Fruit fly (Drosophila melanogaster) whole organism, embryonic: Measurements from ENCODE around the gene CG42671.

Source experiments
- ATbp ChIP-seq: fragments of 200-800 bp; sonication (Bioruptor generic); optimal IDR thresholded peaks from 2 replicates; lab custom pipeline; 2017; ENCODE audit warnings: missing biosample characterization, mild to moderate bottlenecking, missing genetic modification characterization, missing genetic modification reagents
- Ada2b ChIP-seq: fragments of 200-800 bp; sonication (Bioruptor generic); IDR thresholded peaks from 2 replicates; pipeline ENCODE4 v1.3.6; 2022; ENCODE audit warnings: missing biosample characterization, missing genetic modification characterization
- CG10274 ChIP-seq: fragments of 200-800 bp; sonication (Bioruptor generic); optimal IDR thresholded peaks from 3 replicates; lab custom pipeline; 2017; ENCODE audit warnings: missing biosample characterization, mild to moderate bottlenecking, missing genetic modification characterization
- CG10431 ChIP-seq: fragments of 200-800 bp; sonication (Bioruptor generic); optimal IDR thresholded peaks from 3 replicates; lab custom pipeline; 2018; ENCODE audit warnings: missing biosample characterization, mild to moderate bottlenecking, missing genetic modification characterization
- CG11093 ChIP-seq: fragments of 200-800 bp; sonication (Bioruptor generic); IDR thresholded peaks from 3 replicates; pipeline ENCODE4 v1.3.6; 2022; ENCODE audit warnings: missing biosample characterization, missing genetic modification characterization
- CG11398 ChIP-seq: fragments of 200-800 bp; sonication (Bioruptor generic); optimal IDR thresholded peaks from 2 replicates; lab custom pipeline; 2016; ENCODE audit warnings: missing biosample characterization, missing genetic modification characterization
- CG11560 ChIP-seq: fragments of 200-800 bp; sonication (Bioruptor generic); IDR thresholded peaks from 3 replicates; pipeline ENCODE4 v1.3.6; 2022; ENCODE audit warnings: missing biosample characterization, missing genetic modification characterization
- CG12104 ChIP-seq: fragments of 200-800 bp; sonication (Bioruptor generic); optimal IDR thresholded peaks from 3 replicates; lab custom pipeline; 2016; ENCODE audit warnings: missing biosample characterization, missing genetic modification characterization
- CG12942 ChIP-seq: fragments of 200-800 bp; sonication (Bioruptor generic); optimal IDR thresholded peaks from 3 replicates; lab custom pipeline; 2016; ENCODE audit warnings: missing biosample characterization, missing genetic modification characterization
- CG13424 ChIP-seq: fragments of 200-800 bp; sonication (Bioruptor generic); optimal IDR thresholded peaks from 2 replicates; lab custom pipeline; 2019; ENCODE audit warnings: missing biosample characterization, mild to moderate bottlenecking, missing genetic modification characterization, moderate library complexity
- CG16863 ChIP-seq: fragments of 200-800 bp; sonication (Bioruptor generic); optimal IDR thresholded peaks from 3 replicates; lab custom pipeline; 2016; ENCODE audit warnings: missing biosample characterization, missing genetic modification characterization
- CG18011 ChIP-seq: fragments of 200-800 bp; sonication (Bioruptor generic); optimal IDR thresholded peaks from 2 replicates; lab custom pipeline; 2017; ENCODE audit warnings: missing biosample characterization, missing genetic modification characterization, mild to moderate bottlenecking, moderate library complexity, missing genotype
- CG30403 ChIP-seq: fragments of 200-800 bp; sonication (Bioruptor generic); optimal IDR thresholded peaks from 3 replicates; lab custom pipeline; 2016; ENCODE audit warnings: missing biosample characterization, missing genetic modification characterization
- CG3847 ChIP-seq: fragments of 200-800 bp; sonication (Bioruptor generic); IDR thresholded peaks from 2 replicates; pipeline ENCODE4 v1.3.6; 2022; ENCODE audit warnings: missing biosample characterization, missing genetic modification characterization
- CG42726 ChIP-seq: fragments of 200-800 bp; sonication (Bioruptor generic); IDR thresholded peaks from 2 replicates; pipeline ENCODE4 v1.3.6; 2022; ENCODE audit warnings: missing biosample characterization, missing genetic modification characterization; ENCODE audit not compliant: partially characterized antibody
- CG4820 ChIP-seq: fragments of 200-800 bp; sonication (Bioruptor generic); optimal IDR thresholded peaks from 3 replicates; lab custom pipeline; 2016; ENCODE audit warnings: missing biosample characterization, missing genetic modification characterization
- CG6254 ChIP-seq: fragments of 200-800 bp; sonication (Bioruptor generic); optimal IDR thresholded peaks from 3 replicates; lab custom pipeline; 2017; ENCODE audit warnings: mild to moderate bottlenecking, missing biosample characterization, missing genetic modification reagents, missing genetic modification characterization
- CG6654 ChIP-seq: fragments of 200-800 bp; sonication (Bioruptor generic); optimal IDR thresholded peaks from 2 replicates; lab custom pipeline; 2017; ENCODE audit warnings: missing biosample characterization, mild to moderate bottlenecking, missing genetic modification characterization
- CG7556 ChIP-seq: fragments of 200-800 bp; sonication (Bioruptor generic); optimal IDR thresholded peaks from 2 replicates; lab custom pipeline; 2017; ENCODE audit warnings: missing biosample characterization, mild to moderate bottlenecking, missing genetic modification characterization
- CG8089 ChIP-seq: fragments of 200-800 bp; sonication (Bioruptor generic); optimal IDR thresholded peaks from 3 replicates; lab custom pipeline; 2016; ENCODE audit warnings: missing biosample characterization, missing genetic modification characterization
- CG9215 ChIP-seq: fragments of 200-800 bp; sonication (Bioruptor generic); IDR thresholded peaks from 2 replicates; pipeline ENCODE4 v1.3.6; 2022; ENCODE audit warnings: missing biosample characterization, missing genetic modification characterization
- CTCF ChIP-seq: fragments of 200-800 bp; sonication (Bioruptor generic); optimal IDR thresholded peaks from 2 replicates; lab custom pipeline; 2017; ENCODE audit warnings: missing biosample characterization, mild to moderate bottlenecking, missing genetic modification characterization, moderate library complexity
- CkIIα-i1 ChIP-seq: fragments of 200-800 bp; sonication (Bioruptor generic); IDR thresholded peaks from 2 replicates; pipeline ENCODE4 v1.3.6; 2022; ENCODE audit warnings: missing biosample characterization, missing genetic modification characterization
- CoRest ChIP-seq: fragments of 200-800 bp; sonication (Bioruptor generic); optimal IDR thresholded peaks from 3 replicates; lab custom pipeline; 2018; ENCODE audit warnings: missing biosample characterization, mild to moderate bottlenecking, missing genetic modification characterization, moderate library complexity
- D19B ChIP-seq: fragments of 200-800 bp; sonication (Bioruptor generic); optimal IDR thresholded peaks from 2 replicates; lab custom pipeline; 2017; ENCODE audit warnings: missing biosample characterization, mild to moderate bottlenecking, missing genetic modification characterization
- Deaf1 ChIP-seq: fragments of 200-800 bp; optimal IDR thresholded peaks from 3 replicates; lab custom pipeline; 2019; ENCODE audit warnings: missing biosample characterization, mild to moderate bottlenecking, missing genetic modification characterization, moderate library complexity
- Dref ChIP-seq: fragments of 200-800 bp; sonication (Bioruptor generic); IDR thresholded peaks from 2 replicates; pipeline ENCODE4 v1.3.6; 2022; ENCODE audit warnings: missing biosample characterization, missing genetic modification characterization
- HLH4C ChIP-seq: fragments of 200-800 bp; sonication (Bioruptor generic); IDR thresholded peaks from 3 replicates; pipeline ENCODE4 v1.3.6; 2022; ENCODE audit warnings: missing biosample characterization, missing genetic modification characterization; ENCODE audit not compliant: partially characterized antibody
- Hmx ChIP-seq: fragments of 200-800 bp; sonication (Bioruptor generic); optimal IDR thresholded peaks from 2 replicates; lab custom pipeline; 2016; ENCODE audit warnings: missing biosample characterization, missing genetic modification characterization
- Hr78 ChIP-seq, 2 experiments: fragments of 200-800 bp in 1 of 2; fragments of >200 bp in 1 of 2; sonication (Bioruptor generic) in 1 of 2; optimal IDR thresholded peaks; 2 replicates each; lab custom pipeline; 2017 to 2019; ENCODE audit warnings: missing biosample characterization in 2 of 2, missing genetic modification characterization in 2 of 2, mild to moderate bottlenecking in 1 of 2, moderate library complexity in 1 of 2
- Mad ChIP-seq: fragments of 200-800 bp; sonication (Bioruptor generic); optimal IDR thresholded peaks from 2 replicates; lab custom pipeline; 2016; ENCODE audit warnings: missing biosample characterization, missing genetic modification characterization
- Meics ChIP-seq: fragments of 200-800 bp; sonication (Bioruptor generic); optimal IDR thresholded peaks from 2 replicates; lab custom pipeline; 2017; ENCODE audit warnings: missing biosample characterization, mild to moderate bottlenecking, missing genetic modification characterization
- Opbp ChIP-seq: fragments of 200-800 bp; sonication (Bioruptor generic); IDR thresholded peaks from 3 replicates; pipeline ENCODE4 v1.3.6; 2022; ENCODE audit warnings: missing biosample characterization, missing genetic modification characterization; ENCODE audit not compliant: partially characterized antibody
- Ssrp ChIP-seq: fragments of 200-800 bp; sonication (Bioruptor generic); optimal IDR thresholded peaks from 2 replicates; lab custom pipeline; 2018; ENCODE audit warnings: missing biosample characterization, mild to moderate bottlenecking, missing genetic modification characterization, moderate library complexity
- YL-1 ChIP-seq: fragments of 200-800 bp; sonication (Bioruptor generic); optimal IDR thresholded peaks from 3 replicates; lab custom pipeline; 2017; ENCODE audit warnings: missing biosample characterization, mild to moderate bottlenecking, missing genetic modification characterization
- al ChIP-seq: fragments of 200-800 bp; sonication (Bioruptor generic); IDR thresholded peaks from 2 replicates; pipeline ENCODE4 v1.3.6; 2022; ENCODE audit warnings: missing biosample characterization, missing genetic modification characterization
- ash1 ChIP-seq: fragments of 200-800 bp; sonication (Bioruptor generic); optimal IDR thresholded peaks from 2 replicates; lab custom pipeline; 2018; ENCODE audit warnings: missing biosample characterization, mild to moderate bottlenecking, missing genetic modification characterization
- bab2 ChIP-seq: fragments of 200-800 bp; sonication (Bioruptor generic); optimal IDR thresholded peaks from 2 replicates; lab custom pipeline; 2016; ENCODE audit warnings: missing biosample characterization, missing genetic modification characterization
- danr ChIP-seq: fragments of 200-800 bp; sonication (Bioruptor generic); IDR thresholded peaks from 2 replicates; pipeline ENCODE4 v1.3.6; 2022; ENCODE audit warnings: missing biosample characterization, missing genetic modification characterization
- dm ChIP-seq: fragments of 200-800 bp; sonication (Bioruptor generic); optimal IDR thresholded peaks from 3 replicates; lab custom pipeline; 2016; ENCODE audit warnings: missing biosample characterization, missing genetic modification characterization
- hb ChIP-seq: fragments of 200-800 bp; sonication (Bioruptor generic); IDR thresholded peaks from 3 replicates; pipeline ENCODE4 v1.3.6; 2022; ENCODE audit warnings: missing biosample characterization, missing genetic modification characterization; ENCODE audit not compliant: partially characterized antibody
- hbn ChIP-seq: fragments of 200-800 bp; sonication (Bioruptor generic); IDR thresholded peaks from 2 replicates; pipeline ENCODE4 v1.3.6; 2022; ENCODE audit warnings: missing biosample characterization, missing genetic modification characterization; ENCODE audit not compliant: partially characterized antibody
- klu ChIP-seq: fragments of 200-800 bp; sonication (Bioruptor generic); IDR thresholded peaks from 2 replicates; pipeline ENCODE4 v1.3.6; 2022; ENCODE audit warnings: missing biosample characterization, missing genetic modification characterization
- lab ChIP-seq: fragments of 200-800 bp; sonication (Bioruptor generic); optimal IDR thresholded peaks from 3 replicates; lab custom pipeline; 2017; ENCODE audit warnings: missing biosample characterization, missing genetic modification characterization, mild to moderate bottlenecking, moderate library complexity, missing genetic modification reagents
- lilli ChIP-seq: fragments of 200-800 bp; sonication (Bioruptor generic); optimal IDR thresholded peaks from 3 replicates; lab custom pipeline; 2016; ENCODE audit warnings: missing biosample characterization, missing genetic modification characterization
- lola ChIP-seq, 3 experiments: fragments of >200 bp in 2 of 3; fragments of 200-800 bp in 1 of 3; sonication (Bioruptor generic) in 1 of 3; optimal IDR thresholded peaks; 2 replicates each; lab custom pipeline; 2017 to 2019; ENCODE audit warnings: missing biosample characterization in 3 of 3, missing genetic modification characterization in 3 of 3, mild to moderate bottlenecking in 1 of 3, moderate library complexity in 1 of 3
- prd ChIP-seq, 3 experiments: fragments of >200 bp in 2 of 3; fragments of 200-800 bp in 1 of 3; sonication (Bioruptor generic) in 1 of 3; optimal IDR thresholded peaks in 2 of 3; IDR thresholded peaks in 1 of 3; 2 replicates in 2 of 3; 3 replicates in 1 of 3; pipeline versions ENCODE4 v1.3.6 to Lab custom; 2017 to 2022; ENCODE audit warnings: missing biosample characterization in 1 of 3, missing genetic modification characterization in 1 of 3
- salm ChIP-seq: fragments of 200-800 bp; sonication (Bioruptor generic); optimal IDR thresholded peaks from 2 replicates; lab custom pipeline; 2018; ENCODE audit warnings: missing biosample characterization, mild to moderate bottlenecking, missing genetic modification characterization
- shn ChIP-seq: fragments of 200-800 bp; sonication (Bioruptor generic); optimal IDR thresholded peaks from 3 replicates; lab custom pipeline; 2016; ENCODE audit warnings: missing biosample characterization, missing genetic modification characterization
- stc ChIP-seq: fragments of 200-800 bp; sonication (Bioruptor generic); IDR thresholded peaks from 2 replicates; pipeline ENCODE4 v1.3.6; 2022; ENCODE audit warnings: missing biosample characterization, missing genetic modification characterization
- tgo ChIP-seq: fragments of 200-800 bp; sonication (Bioruptor generic); IDR thresholded peaks from 3 replicates; pipeline ENCODE4 v1.3.6; 2022; ENCODE audit warnings: missing biosample characterization, missing genetic modification characterization

CG42671 gene

dm6 chr3L:11210517-11210916 is 3.8 kb upstream of the CG42671 start, which contains the start of the genes Ube3a and CG7600 (continued):
- TF ChIP-seq shn (GFP tag; lab: Kevin White, UChicago) (peak; percentile 34), CG30403 (GFP tag; lab: Kevin White, UChicago) (peak; percentile 31), CG11398 (GFP tag; lab: Kevin White, UChicago) (no peak), D19B (no peak), Ssrp (tag; lab: Kevin White, UChicago) (no peak), Deaf1 (tag; lab: Kevin White, UChicago) (peak; percentile 22), CG6254 (GFP tag; lab: Kevin White, UChicago) (peak; percentile 31), ash1 (GFP tag; lab: Kevin White, UChicago) (peak; percentile 21), lilli (GFP tag; lab: Kevin White, UChicago) (peak; percentile 61), CG9215 (GFP tag; lab: Robert Waterston, UW) (no peak), CG11093 (GFP tag; lab: Robert Waterston, UW) (no peak), Ada2b (GFP tag; lab: Robert Waterston, UW) (no peak), CG6654 (GFP tag; lab: Kevin White, UChicago) (no peak), al (GFP tag; lab: Robert Waterston, UW) (no peak), CG8089 (GFP tag; lab: Kevin White, UChicago) (no peak), CG16863 (GFP tag; lab: Kevin White, UChicago) (no peak), CG42726 (GFP tag; lab: Robert Waterston, UW) (peak; percentile 91; the same call in 1 of the 2 replicates), CG10431 (GFP tag; lab: Kevin White, UChicago) (no peak), stc (no peak), CG7556 (peak; percentile 25), HLH4C (GFP tag; lab: Robert Waterston, UW) (peak; percentile 100), CG11560 (tag; lab: Robert Waterston, UW) (peak; percentile 27; the same call in 1 of the 3 replicates), CG10274 (no peak), CG12104 (GFP tag; lab: Kevin White, UChicago) (no peak), ATbp (no peak), bab2 (GFP tag; lab: Kevin White, UChicago) (no peak), hbn (peak; percentile 99), YL-1 (GFP tag; lab: Kevin White, UChicago) (peak; percentile 86), CG12942 (GFP tag; lab: Kevin White, UChicago) (no peak), CoRest (tag; lab: Kevin White, UChicago) (peak; percentile 49), Mad (GFP tag; lab: Kevin White, UChicago) (no peak), CG4820 (peak; percentile 2), Hmx (GFP tag; lab: Kevin White, UChicago) (no peak), Hr78 (GFP tag; optimal IDR thresholded peaks at IDR 0.05; lab: Kevin White, UChicago) (no peak), danr (no peak), dm (GFP tag; lab: Kevin White, UChicago) (peak; percentile 81), CTCF (peak; percentile 13), tgo (GFP tag; lab: Robert Waterston, UW) (no peak), Opbp (GFP tag; lab: Robert Waterston, UW) (peak; percentile 100), klu (GFP tag; lab: Robert Waterston, UW) (no peak), CG18011 (GFP tag; lab: Kevin White, UChicago) (no peak), CG13424 (tag; lab: Kevin White, UChicago) (peak; percentile 18), Dref (peak; percentile 98), CG3847 (GFP tag; lab: Robert Waterston, UW) (peak; percentile 77), salm (tag; lab: Kevin White, UChicago) (peak; percentile 28), prd (optimal IDR thresholded peaks at IDR 0.05; lab: Kevin White, UChicago) (no peak), prd (GFP tag; IDR thresholded peaks at IDR 0.05; lab: Robert Waterston, UW) (peak; percentile 37; the same call in 2 of the 3 replicates), hb (peak; percentile 100), Meics (no peak), CkIIα-i1 (GFP tag; lab: Robert Waterston, UW) (no peak), lola (GFP tag; optimal IDR thresholded peaks at IDR 0.05; lab: Kevin White, UChicago) (peak in 1 of 3 experiments; percentile 22), lab (GFP tag; lab: Kevin White, UChicago) (peak; percentile 65)
